Fruit fly (Drosophila melanogaster) whole organism, embryonic: Measurements from ENCODE around the gene CG12123.
A peak's percentile ranks its signal among the peaks of the same experiment; 100 is the strongest.

ENCODE experiments used
- Antp ChIP-seq: fragments of 200-800 bp; sonication (Bioruptor generic); optimal IDR thresholded peaks from 3 replicates; lab custom pipeline; 2016; ENCODE audit warnings: missing biosample characterization, missing genetic modification characterization
- B-H1 ChIP-seq: fragments of 200-800 bp; sonication (Bioruptor generic); IDR thresholded peaks from 3 replicates; pipeline ENCODE4 v1.3.6; 2022; ENCODE audit warnings: missing biosample characterization, missing genetic modification characterization
- CG10543 ChIP-seq: fragments of 200-800 bp; sonication (Bioruptor generic); optimal IDR thresholded peaks from 3 replicates; lab custom pipeline; 2017; ENCODE audit warnings: missing biosample characterization, mild to moderate bottlenecking, missing genetic modification characterization, moderate library complexity
- CG12104 ChIP-seq: fragments of 200-800 bp; sonication (Bioruptor generic); optimal IDR thresholded peaks from 3 replicates; lab custom pipeline; 2016; ENCODE audit warnings: missing biosample characterization, missing genetic modification characterization
- CG1233 ChIP-seq: fragments of 200-800 bp; sonication (Bioruptor generic); optimal IDR thresholded peaks from 4 replicates; lab custom pipeline; 2018; ENCODE audit warnings: missing biosample characterization, mild to moderate bottlenecking, missing genetic modification characterization
- CG13123 ChIP-seq: fragments of 200-800 bp; sonication (Bioruptor generic); optimal IDR thresholded peaks from 2 replicates; lab custom pipeline; 2016; ENCODE audit warnings: missing biosample characterization, missing genetic modification characterization
- CG13624 ChIP-seq: fragments of 200-800 bp; sonication (Bioruptor generic); optimal IDR thresholded peaks from 2 replicates; lab custom pipeline; 2016; ENCODE audit warnings: missing biosample characterization, missing genetic modification characterization
- CG1529 ChIP-seq: fragments of 200-800 bp; sonication (Bioruptor generic); optimal IDR thresholded peaks from 3 replicates; lab custom pipeline; 2018; ENCODE audit warnings: missing biosample characterization, missing genetic modification characterization
- CG16779 ChIP-seq: fragments of 200-800 bp; sonication (Bioruptor generic); IDR thresholded peaks from 2 replicates; pipeline ENCODE4 v1.3.6; 2022; ENCODE audit warnings: missing biosample characterization, missing genetic modification characterization
- CG17359 ChIP-seq: fragments of 200-800 bp; sonication (Bioruptor generic); optimal IDR thresholded peaks from 3 replicates; lab custom pipeline; 2018; ENCODE audit warnings: missing biosample characterization, mild to moderate bottlenecking, missing genetic modification characterization, moderate library complexity
- CG3281 ChIP-seq: fragments of 200-800 bp; sonication (Bioruptor generic); optimal IDR thresholded peaks from 3 replicates; lab custom pipeline; 2017; ENCODE audit warnings: missing biosample characterization, mild to moderate bottlenecking, missing genetic modification characterization
- CG34224 ChIP-seq: fragments of 200-800 bp; sonication (Bioruptor generic); IDR thresholded peaks from 3 replicates; pipeline ENCODE4 v1.3.6; 2022; ENCODE audit warnings: missing biosample characterization, missing genetic modification characterization; ENCODE audit not compliant: partially characterized antibody
- CG34422 ChIP-seq: fragments of 200-800 bp; sonication (Bioruptor generic); IDR thresholded peaks from 3 replicates; pipeline ENCODE4 v1.3.6; 2022; ENCODE audit warnings: missing biosample characterization, missing genetic modification characterization
- CG4360 ChIP-seq: fragments of 200-800 bp; sonication (Bioruptor generic); IDR thresholded peaks from 2 replicates; pipeline ENCODE4 v1.3.6; 2022; ENCODE audit warnings: missing biosample characterization, missing genetic modification characterization
- CG4707 ChIP-seq: fragments of 200-800 bp; sonication (Bioruptor generic); optimal IDR thresholded peaks from 2 replicates; lab custom pipeline; 2018; ENCODE audit warnings: missing biosample characterization, mild to moderate bottlenecking, missing genetic modification characterization, moderate library complexity
- CG6254 ChIP-seq: fragments of 200-800 bp; sonication (Bioruptor generic); optimal IDR thresholded peaks from 3 replicates; lab custom pipeline; 2017; ENCODE audit warnings: mild to moderate bottlenecking, missing biosample characterization, missing genetic modification reagents, missing genetic modification characterization
- CG6689 ChIP-seq: fragments of 200-800 bp; sonication (Bioruptor generic); IDR thresholded peaks from 2 replicates; pipeline ENCODE4 v1.3.6; 2022; ENCODE audit warnings: missing biosample characterization, missing genetic modification characterization
- CG7786 ChIP-seq: fragments of 200-800 bp; sonication (Bioruptor generic); optimal IDR thresholded peaks from 2 replicates; lab custom pipeline; 2016; ENCODE audit warnings: missing biosample characterization, missing genetic modification characterization
- CG7987 ChIP-seq: fragments of 200-800 bp; sonication (Bioruptor generic); optimal IDR thresholded peaks from 2 replicates; lab custom pipeline; 2018; ENCODE audit warnings: missing biosample characterization, mild to moderate bottlenecking, missing genetic modification characterization, moderate library complexity
- CG8924 ChIP-seq: fragments of 200-800 bp; optimal IDR thresholded peaks from 3 replicates; lab custom pipeline; 2019; ENCODE audit warnings: missing biosample characterization, mild to moderate bottlenecking, missing genetic modification characterization, moderate library complexity
- CG9215 ChIP-seq: fragments of 200-800 bp; sonication (Bioruptor generic); IDR thresholded peaks from 2 replicates; pipeline ENCODE4 v1.3.6; 2022; ENCODE audit warnings: missing biosample characterization, missing genetic modification characterization
- E2f2 ChIP-seq: fragments of 200-800 bp; sonication (Bioruptor generic); IDR thresholded peaks from 2 replicates; pipeline ENCODE4 v1.3.6; 2022; ENCODE audit warnings: missing biosample characterization, missing genetic modification characterization
- Ets65A ChIP-seq: fragments of 200-800 bp; sonication (Bioruptor generic); peaks from one replicate; lab custom pipeline; 2016; ENCODE audit warnings: missing biosample characterization, missing genetic modification characterization
- Fer3 ChIP-seq: fragments of 200-800 bp; sonication (Bioruptor generic); optimal IDR thresholded peaks from 2 replicates; lab custom pipeline; 2018; ENCODE audit warnings: missing biosample characterization, mild to moderate bottlenecking, missing genetic modification characterization, moderate library complexity
- HmgZ ChIP-seq: fragments of 200-800 bp; sonication (Bioruptor generic); optimal IDR thresholded peaks from 2 replicates; lab custom pipeline; 2018; ENCODE audit warnings: missing biosample characterization, mild to moderate bottlenecking, missing genetic modification characterization
- Hr3 ChIP-seq: fragments of 200-800 bp; sonication (Bioruptor generic); optimal IDR thresholded peaks from 3 replicates; lab custom pipeline; 2016; ENCODE audit warnings: missing biosample characterization, missing genetic modification characterization
- Lpt ChIP-seq: fragments of >200 bp; optimal IDR thresholded peaks from 2 replicates; lab custom pipeline; 2018; ENCODE audit warnings: missing biosample characterization, missing genetic modification characterization
- NC2α ChIP-seq: fragments of 200-800 bp; sonication (Bioruptor generic); optimal IDR thresholded peaks from 2 replicates; lab custom pipeline; 2016; ENCODE audit warnings: missing biosample characterization, missing genetic modification characterization
- Oaz ChIP-seq: fragments of 200-800 bp; sonication (Bioruptor generic); IDR thresholded peaks from 2 replicates; pipeline ENCODE4 v1.3.6; 2022; ENCODE audit warnings: missing biosample characterization, missing genetic modification characterization
- Ptx1 ChIP-seq: fragments of 200-800 bp; sonication (Bioruptor generic); IDR thresholded peaks from 2 replicates; pipeline ENCODE4 v1.3.6; 2022; ENCODE audit warnings: missing biosample characterization, missing genetic modification characterization
- Rfx ChIP-seq: fragments of 200-800 bp; sonication (Bioruptor generic); IDR thresholded peaks from 2 replicates; pipeline ENCODE4 v1.3.6; 2022; ENCODE audit warnings: missing biosample characterization, missing genetic modification characterization
- Sry-β ChIP-seq: fragments of 200-800 bp; sonication (Bioruptor generic); optimal IDR thresholded peaks from 2 replicates; lab custom pipeline; 2018; ENCODE audit warnings: missing biosample characterization, mild to moderate bottlenecking, missing genetic modification characterization, moderate library complexity
- cg ChIP-seq: fragments of 200-800 bp; sonication (Bioruptor generic); optimal IDR thresholded peaks from 3 replicates; lab custom pipeline; 2019; ENCODE audit warnings: missing biosample characterization, mild to moderate bottlenecking, missing genetic modification characterization, moderate library complexity
- chm ChIP-seq: fragments of 200-800 bp; sonication (Bioruptor generic); IDR thresholded peaks from 2 replicates; pipeline ENCODE4 v1.3.6; 2022; ENCODE audit warnings: missing biosample characterization, missing genetic modification characterization
- chn ChIP-seq: fragments of 200-800 bp; sonication (Bioruptor generic); optimal IDR thresholded peaks from 2 replicates; lab custom pipeline; 2016; ENCODE audit warnings: missing biosample characterization, missing genetic modification characterization
- corto ChIP-seq: fragments of 200-800 bp; sonication (Bioruptor generic); optimal IDR thresholded peaks from 2 replicates; lab custom pipeline; 2016; ENCODE audit warnings: missing biosample characterization, mild to moderate bottlenecking, missing genetic modification characterization, moderate library complexity
- crol ChIP-seq: fragments of 200-800 bp; sonication (Bioruptor generic); IDR thresholded peaks from 2 replicates; pipeline ENCODE4 v1.3.6; 2022; ENCODE audit warnings: missing biosample characterization, missing genetic modification characterization
- crp ChIP-seq, 2 experiments: fragments of 200-800 bp; sonication (Bioruptor generic); optimal IDR thresholded peaks; 2 replicates in 1 of 2; 3 replicates in 1 of 2; lab custom pipeline; 2017; ENCODE audit warnings: missing biosample characterization in 2 of 2, missing genetic modification characterization in 2 of 2, mild to moderate bottlenecking in 1 of 2, moderate library complexity in 1 of 2
- dmrt99B ChIP-seq: fragments of 200-800 bp; sonication (Bioruptor generic); optimal IDR thresholded peaks from 2 replicates; lab custom pipeline; 2018; ENCODE audit warnings: missing biosample characterization, mild to moderate bottlenecking, missing genetic modification characterization, moderate library complexity
- ftz-f1 ChIP-seq: fragments of 200-800 bp; sonication (Bioruptor generic); optimal IDR thresholded peaks from 2 replicates; lab custom pipeline; 2016; ENCODE audit warnings: missing biosample characterization, missing genetic modification characterization
- gsb-n ChIP-seq: fragments of 200-800 bp; sonication (Bioruptor generic); optimal IDR thresholded peaks from 3 replicates; lab custom pipeline; 2018; ENCODE audit warnings: missing biosample characterization, mild to moderate bottlenecking, missing genetic modification characterization
- hb ChIP-seq: fragments of 200-800 bp; sonication (Bioruptor generic); IDR thresholded peaks from 3 replicates; pipeline ENCODE4 v1.3.6; 2022; ENCODE audit warnings: missing biosample characterization, missing genetic modification characterization; ENCODE audit not compliant: partially characterized antibody
- hkb ChIP-seq, 2 experiments: fragments of 200-800 bp in 1 of 2; fragments of >200 bp in 1 of 2; sonication (Bioruptor generic) in 1 of 2; IDR thresholded peaks in 1 of 2; optimal IDR thresholded peaks in 1 of 2; 2 replicates each; pipeline versions ENCODE4 v1.3.6 to Lab custom; 2017 to 2022; ENCODE audit warnings: missing biosample characterization in 1 of 2, missing genetic modification characterization in 1 of 2
- otp ChIP-seq: fragments of 200-800 bp; sonication (Bioruptor generic); IDR thresholded peaks from 3 replicates; pipeline ENCODE4, ENCODE4 v1.3.6; 2022; ENCODE audit warnings: missing biosample characterization, missing genetic modification characterization
- psq ChIP-seq: fragments of 200-800 bp; sonication (Bioruptor generic); optimal IDR thresholded peaks from 2 replicates; lab custom pipeline; 2017; ENCODE audit warnings: missing biosample characterization, missing genetic modification characterization
- rib ChIP-seq: fragments of 200-800 bp; sonication (Bioruptor generic); IDR thresholded peaks from 2 replicates; pipeline ENCODE4 v1.3.6; 2022; ENCODE audit warnings: missing biosample characterization, missing genetic modification characterization
- sens ChIP-seq: fragments of 200-800 bp; sonication (Bioruptor generic); peaks from one replicate; lab custom pipeline; 2016; ENCODE audit warnings: missing biosample characterization, missing genetic modification characterization
- sens-2 ChIP-seq: fragments of 200-800 bp; sonication (Bioruptor generic); IDR thresholded peaks from 2 replicates; pipeline ENCODE4 v1.3.6; 2022; ENCODE audit warnings: missing biosample characterization, missing genetic modification characterization
- slp2 ChIP-seq: fragments of 200-800 bp; sonication (Bioruptor generic); optimal IDR thresholded peaks from 2 replicates; lab custom pipeline; 2016; ENCODE audit warnings: missing biosample characterization, missing genetic modification characterization
- tgo ChIP-seq: fragments of 200-800 bp; sonication (Bioruptor generic); IDR thresholded peaks from 3 replicates; pipeline ENCODE4 v1.3.6; 2022; ENCODE audit warnings: missing biosample characterization, missing genetic modification characterization
- tin ChIP-seq: fragments of 200-800 bp; sonication (Bioruptor generic); optimal IDR thresholded peaks from 3 replicates; lab custom pipeline; 2016; ENCODE audit warnings: missing biosample characterization, missing genetic modification characterization
- unpg ChIP-seq: fragments of 200-800 bp; sonication (Bioruptor generic); optimal IDR thresholded peaks from 3 replicates; lab custom pipeline; 2018; ENCODE audit warnings: missing biosample characterization, mild to moderate bottlenecking, missing genetic modification characterization, moderate library complexity

The CG12123 gene

dm6 chrX:8416956-8417355 lies 25.2 kb downstream of the CG12123 start (continued):
- TF ChIP-seq CG6254 (GFP tag; lab: Kevin White, UChicago) (no peak), crol (no peak), cg (GFP tag; lab: Kevin White, UChicago) (no peak), chm (no peak), sens (GFP tag; lab: Kevin White, UChicago) (peak; percentile 94), gsb-n (no peak), crp (GFP tag; optimal IDR thresholded peaks at IDR 0.05; lab: Kevin White, UChicago) (no peak), CG4360 (GFP tag; lab: Robert Waterston, UW) (no peak), slp2 (GFP tag; lab: Kevin White, UChicago) (no peak), B-H1 (GFP tag; lab: Robert Waterston, UW) (no peak), Sry-β (GFP tag; lab: Kevin White, UChicago) (no peak), CG4707 (no peak), dmrt99B (tag; lab: Kevin White, UChicago) (peak; percentile 54), Oaz (no peak), NC2α (GFP tag; lab: Kevin White, UChicago) (no peak), Antp (peak; percentile 47), HmgZ (tag; lab: Kevin White, UChicago) (no peak), unpg (GFP tag; lab: Kevin White, UChicago) (no peak), sens-2 (no peak), rib (GFP tag; lab: Robert Waterston, UW) (no peak), CG6689 (GFP tag; lab: Robert Waterston, UW) (no peak), CG13624 (GFP tag; lab: Kevin White, UChicago) (peak; percentile 36), E2f2 (GFP tag; lab: Robert Waterston, UW) (no peak), tin (GFP tag; lab: Kevin White, UChicago) (peak; percentile 23), CG13123 (no peak), hb (GFP tag; lab: Robert Waterston, UW) (no peak), Ets65A (GFP tag; lab: Kevin White, UChicago) (no peak), CG1529 (no peak), ftz-f1 (GFP tag; lab: Kevin White, UChicago) (no peak), CG34422 (GFP tag; lab: Robert Waterston, UW) (no peak), Hr3 (GFP tag; lab: Kevin White, UChicago) (no peak), CG34224 (GFP tag; lab: Robert Waterston, UW) (no peak), tgo (GFP tag; lab: Robert Waterston, UW) (no peak), Lpt (GFP tag; lab: Kevin White, UChicago) (no peak), Fer3 (no peak), corto (GFP tag; lab: Kevin White, UChicago) (no peak), hkb (optimal IDR thresholded peaks at IDR 0.05; lab: Kevin White, UChicago) (no peak), hkb (GFP tag; IDR thresholded peaks at IDR 0.05; lab: Robert Waterston, UW) (no peak), CG7786 (no peak), CG7987 (no peak), CG1233 (no peak), CG8924 (tag; lab: Kevin White, UChicago) (no peak), psq (GFP tag; lab: Kevin White, UChicago) (no peak), otp (GFP tag; lab: Robert Waterston, UW) (no peak), Rfx (GFP tag; lab: Robert Waterston, UW) (0 out of 2 replicates have a peak, but pooled peaks have one; percentile 29), CG16779 (GFP tag; lab: Robert Waterston, UW) (no peak), CG12104 (GFP tag; lab: Kevin White, UChicago) (no peak), CG17359 (tag; lab: Kevin White, UChicago) (peak; percentile 38), CG3281 (GFP tag; lab: Kevin White, UChicago) (peak; percentile 8), CG9215 (GFP tag; lab: Robert Waterston, UW) (no peak), Ptx1 (0 out of 2 replicates have a peak, but pooled peaks have one; percentile 12), CG10543 (GFP tag; lab: Kevin White, UChicago) (no peak), chn (no peak)
